Worm (Caenorhabditis elegans) whole organism, late embryonic: Measurements from ENCODE around the gene spi-1.
A peak's percentile ranks its signal among the peaks of the same experiment; 100 is the strongest.

ENCODE experiments used
- C08G9.2 ChIP-seq: sonication (generic microtip); optimal IDR thresholded peaks from 2 replicates; lab custom pipeline; 2016; ENCODE audit warnings: mild to moderate bottlenecking, missing genetic modification characterization, moderate library complexity, missing compliant biosample characterization
- C38D4.7 ChIP-seq: fragments of 200-800 bp; sonication (Bioruptor generic); optimal IDR thresholded peaks from 2 replicates; lab custom pipeline; 2018; ENCODE audit warnings: mild to moderate bottlenecking, missing genetic modification characterization, moderate library complexity, missing compliant biosample characterization
- F13H6.1 ChIP-seq: sonication (generic microtip); optimal IDR thresholded peaks from 2 replicates; lab custom pipeline; 2016; ENCODE audit warnings: missing genetic modification characterization, missing compliant biosample characterization
- K02D7.2 ChIP-seq: sonication (generic microtip); optimal IDR thresholded peaks from 2 replicates; lab custom pipeline; 2017; ENCODE audit warnings: mild to moderate bottlenecking, missing genetic modification characterization, missing compliant biosample characterization
- ceh-14 ChIP-seq: sonication (generic microtip); optimal IDR thresholded peaks from 2 replicates; lab custom pipeline; 2016; ENCODE audit warnings: missing genotype, missing genetic modification characterization, missing compliant biosample characterization
- ceh-18 ChIP-seq: sonication (generic microtip); optimal IDR thresholded peaks from 2 replicates; lab custom pipeline; 2016; ENCODE audit warnings: missing genetic modification characterization, missing compliant biosample characterization
- ceh-2 ChIP-seq: sonication (generic microtip); optimal IDR thresholded peaks from 2 replicates; lab custom pipeline; 2016; ENCODE audit warnings: missing genotype, missing genetic modification characterization, missing compliant biosample characterization
- ceh-24 ChIP-seq: sonication (generic microtip); optimal IDR thresholded peaks from 2 replicates; lab custom pipeline; 2016; ENCODE audit warnings: mild to moderate bottlenecking, missing genetic modification characterization, missing compliant biosample characterization
- ceh-30 ChIP-seq: fragments of 150-350 bp; optimal IDR thresholded peaks from 2 replicates; lab custom pipeline; 2014; ENCODE audit warnings: missing biosample characterization, missing genetic modification characterization
- ceh-31 ChIP-seq: sonication (generic microtip); optimal IDR thresholded peaks from 2 replicates; lab custom pipeline; 2016; ENCODE audit warnings: missing genetic modification characterization, missing compliant biosample characterization
- ceh-34 ChIP-seq: sonication (generic microtip); optimal IDR thresholded peaks from 2 replicates; lab custom pipeline; 2016; ENCODE audit warnings: mild to moderate bottlenecking, missing genetic modification characterization, missing compliant biosample characterization
- ceh-45 ChIP-seq: fragments of 200-800 bp; sonication (Bioruptor generic); IDR thresholded peaks from 2 replicates; pipeline ENCODE4 v1.3.6; 2022; ENCODE audit warnings: missing genetic modification reagents, missing genetic modification characterization, missing compliant biosample characterization
- ceh-6 ChIP-seq: fragments of 200-800 bp; sonication (Bioruptor generic); optimal IDR thresholded peaks from 2 replicates; lab custom pipeline; 2018; ENCODE audit warnings: mild to moderate bottlenecking, missing genetic modification characterization, missing compliant biosample characterization
- dmd-4 ChIP-seq: sonication (generic microtip); optimal IDR thresholded peaks from 2 replicates; lab custom pipeline; 2016; ENCODE audit warnings: borderline replicate concordance, missing genetic modification characterization, missing compliant biosample characterization
- elt-4 ChIP-seq: sonication (generic microtip); optimal IDR thresholded peaks from 2 replicates; lab custom pipeline; 2016; ENCODE audit warnings: missing genetic modification characterization, missing compliant biosample characterization
- ets-4 ChIP-seq: sonication (generic microtip); optimal IDR thresholded peaks from 2 replicates; lab custom pipeline; 2016; ENCODE audit warnings: missing genetic modification characterization, missing compliant biosample characterization
- eyg-1 ChIP-seq: sonication (generic microtip); optimal IDR thresholded peaks from 2 replicates; lab custom pipeline; 2016; ENCODE audit warnings: missing genotype, missing genetic modification characterization, missing compliant biosample characterization
- fax-1 ChIP-seq: sonication (generic microtip); optimal IDR thresholded peaks from 2 replicates; lab custom pipeline; 2016; ENCODE audit warnings: missing genotype, missing genetic modification characterization, missing compliant biosample characterization
- fkh-6 ChIP-seq: sonication (generic microtip); optimal IDR thresholded peaks from 2 replicates; lab custom pipeline; 2016; ENCODE audit warnings: missing genetic modification characterization, missing compliant biosample characterization
- gmeb-2 ChIP-seq: sonication (generic microtip); optimal IDR thresholded peaks from 2 replicates; lab custom pipeline; 2016; ENCODE audit warnings: missing genetic modification characterization, inconsistent platforms, missing compliant biosample characterization
- hlh-15 ChIP-seq: sonication (generic microtip); optimal IDR thresholded peaks from 2 replicates; lab custom pipeline; 2016; ENCODE audit warnings: missing genetic modification characterization, missing compliant biosample characterization
- hlh-30 ChIP-seq: sonication (generic microtip); optimal IDR thresholded peaks from 2 replicates; lab custom pipeline; 2017; ENCODE audit warnings: antibody characterized with exemption, missing genetic modification characterization, missing compliant biosample characterization; ENCODE audit not compliant: insufficient read depth
- hlh-6 ChIP-seq: sonication (generic microtip); optimal IDR thresholded peaks from 2 replicates; lab custom pipeline; 2016; ENCODE audit warnings: missing genotype, missing genetic modification characterization, missing compliant biosample characterization
- hlh-8 ChIP-seq: sonication (generic microtip); optimal IDR thresholded peaks from 2 replicates; lab custom pipeline; 2016; ENCODE audit warnings: missing genotype, missing genetic modification characterization, missing compliant biosample characterization
- lim-6 ChIP-seq: sonication (generic microtip); optimal IDR thresholded peaks from 2 replicates; lab custom pipeline; 2016; ENCODE audit warnings: missing genetic modification characterization, missing compliant biosample characterization
- lin-11 ChIP-seq: fragments of 200-800 bp; sonication (Bioruptor generic); optimal IDR thresholded peaks from 2 replicates; lab custom pipeline; 2018; ENCODE audit warnings: mild to moderate bottlenecking, missing genetic modification characterization, missing compliant biosample characterization
- madf-2 ChIP-seq: sonication (generic microtip); optimal IDR thresholded peaks from 2 replicates; lab custom pipeline; 2017; ENCODE audit warnings: missing genetic modification characterization, missing compliant biosample characterization
- nfya-1 ChIP-seq: sonication (generic microtip); optimal IDR thresholded peaks from 2 replicates; lab custom pipeline; 2017; ENCODE audit warnings: missing genetic modification characterization, mild to moderate bottlenecking, missing compliant biosample characterization, antibody characterized with exemption, moderate library complexity
- nhr-11 ChIP-seq: fragments of 150-350 bp; optimal IDR thresholded peaks from 2 replicates; lab custom pipeline; 2014; ENCODE audit warnings: missing biosample characterization, missing genetic modification characterization
- nhr-232 ChIP-seq: sonication (generic microtip); optimal IDR thresholded peaks from 2 replicates; lab custom pipeline; 2016; ENCODE audit warnings: missing genetic modification characterization, missing compliant biosample characterization
- odd-2 ChIP-seq: sonication (generic microtip); optimal IDR thresholded peaks from 2 replicates; lab custom pipeline; 2017; ENCODE audit warnings: antibody characterized with exemption, mild to moderate bottlenecking, missing genetic modification characterization, missing compliant biosample characterization
- pqm-1 ChIP-seq: sonication (generic microtip); optimal IDR thresholded peaks from 2 replicates; lab custom pipeline; 2016; ENCODE audit warnings: missing genetic modification characterization, missing compliant biosample characterization
- ref-2 ChIP-seq: sonication (generic microtip); optimal IDR thresholded peaks from 2 replicates; lab custom pipeline; 2016; ENCODE audit warnings: missing genetic modification characterization, missing compliant biosample characterization
- rnt-1 ChIP-seq: sonication (generic microtip); optimal IDR thresholded peaks from 2 replicates; lab custom pipeline; 2016; ENCODE audit warnings: missing genetic modification characterization, missing compliant biosample characterization
- syd-9 ChIP-seq: sonication (generic microtip); optimal IDR thresholded peaks from 2 replicates; lab custom pipeline; 2016; ENCODE audit warnings: mild to moderate bottlenecking, missing genetic modification characterization, moderate library complexity, missing compliant biosample characterization
- tbx-2 ChIP-seq: sonication (generic microtip); optimal IDR thresholded peaks from 2 replicates; lab custom pipeline; 2016; ENCODE audit warnings: missing genetic modification characterization, missing compliant biosample characterization
- tbx-7 ChIP-seq: sonication (generic microtip); optimal IDR thresholded peaks from 2 replicates; lab custom pipeline; 2016; ENCODE audit warnings: missing genotype, missing genetic modification characterization, missing compliant biosample characterization
- ttx-3 ChIP-seq: sonication (generic microtip); optimal IDR thresholded peaks from 2 replicates; lab custom pipeline; 2016; ENCODE audit warnings: missing genetic modification reagents, missing genetic modification characterization, missing compliant biosample characterization
- unc-3 ChIP-seq, 2 experiments: fragments of 200-800 bp in 1 of 2; sonication (Bioruptor generic) in 1 of 2; sonication (generic microtip) in 1 of 2; conservative IDR thresholded peaks in 1 of 2; optimal IDR thresholded peaks in 1 of 2; 2 replicates each; pipeline versions ENCODE4 v1.3.6 to Lab custom; 2016 to 2022; ENCODE audit warnings: missing compliant biosample characterization in 2 of 2, missing genetic modification characterization in 2 of 2, missing genetic modification reagents in 1 of 2
- unc-42 ChIP-seq: sonication (generic microtip); optimal IDR thresholded peaks from 2 replicates; lab custom pipeline; 2016; ENCODE audit warnings: missing genotype, missing genetic modification characterization, missing compliant biosample characterization
- unc-55 ChIP-seq: sonication (generic microtip); optimal IDR thresholded peaks from 2 replicates; lab custom pipeline; 2017; ENCODE audit warnings: missing biosample characterization, missing genetic modification reagents, missing genetic modification characterization
- zip-5 ChIP-seq: sonication (generic microtip); optimal IDR thresholded peaks from 2 replicates; lab custom pipeline; 2016; ENCODE audit warnings: missing genetic modification characterization, missing compliant biosample characterization
- ztf-16 ChIP-seq: sonication (generic microtip); optimal IDR thresholded peaks from 2 replicates; lab custom pipeline; 2017; ENCODE audit warnings: missing genetic modification characterization, missing compliant biosample characterization

The spi-1 gene

ce11 chrII:7465519-7465918 lies 30.5 kb upstream of the spi-1 start, which contains the start of gene sro-1:
Gene sro-1, minus strand, starts transcription at chrII:7465619.
- TF ChIP-seq rnt-1 (tag; lab: Kevin White, UChicago) (no peak), nhr-232 (tag; lab: Kevin White, UChicago) (no peak), pqm-1 (no peak), madf-2 (tag; lab: Kevin White, UChicago) (no peak), ceh-18 (tag; lab: Kevin White, UChicago) (no peak), zip-5 (tag; lab: Kevin White, UChicago) (no peak), syd-9 (tag; lab: Kevin White, UChicago) (no peak), ceh-31 (tag; lab: Kevin White, UChicago) (no peak), unc-55 (GFP tag; lab: Kevin White, UChicago) (no peak)

- TF ChIP-seq pqm-1 (no peak), unc-3 (GFP tag; conservative IDR thresholded peaks at IDR 0.05; lab: Robert Waterston, UW) (no peak), unc-3 (tag; optimal IDR thresholded peaks at IDR 0.05; lab: Kevin White, UChicago) (no peak), unc-42 (tag; lab: Kevin White, UChicago) (peak; percentile 64), fkh-6 (tag; lab: Kevin White, UChicago) (no peak), hlh-8 (tag; lab: Kevin White, UChicago) (no peak)
These were observed 26.7 kb upstream of the spi-1 start for ce11 chrII:7469318-7469717.

DNA sequence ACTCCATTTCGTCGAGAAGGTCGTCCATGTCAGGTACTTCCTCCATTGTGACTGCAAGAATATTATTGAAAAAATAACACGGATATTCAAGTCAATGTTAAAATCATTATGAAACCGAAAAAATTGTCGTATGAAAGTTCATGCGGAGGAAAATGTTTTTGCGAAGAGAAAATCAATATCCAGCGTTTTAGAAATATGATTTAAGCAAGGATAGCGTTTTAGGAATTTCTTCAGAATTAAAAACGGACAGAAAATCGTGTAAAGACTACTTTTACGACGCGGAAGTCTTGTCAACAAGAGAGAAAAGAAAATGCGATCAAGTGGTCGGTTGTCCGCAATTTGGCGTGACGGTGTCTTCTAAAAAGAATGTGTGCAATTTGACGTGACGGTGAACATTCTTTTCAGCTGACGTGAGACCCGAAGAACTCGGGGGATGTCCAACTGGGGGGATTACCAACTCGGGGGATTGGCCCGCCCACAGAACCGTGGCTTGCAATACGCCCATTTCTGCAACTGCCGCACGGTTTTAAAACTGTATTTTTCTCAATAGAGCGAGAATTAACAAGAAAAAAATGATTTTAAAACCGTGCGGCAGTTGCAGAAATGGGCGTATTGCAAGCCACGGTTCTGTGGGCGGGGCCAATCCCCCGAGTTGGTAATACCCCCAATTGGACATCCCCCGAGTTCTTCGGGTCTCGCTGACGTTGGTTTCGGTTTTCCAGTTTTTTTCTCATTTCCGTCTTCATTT lies 17.4 kb upstream of the spi-1 start, which contains the start of the genes aka-1 and ubc-6:
TSS of gene aka-1 (minus strand) at position 51 of the 748 bp plus-strand sequence.
TSS of gene ubc-6 (plus strand) at position 701 of the 748 bp plus-strand sequence.
- TF ChIP-seq eyg-1 (tag; lab: Kevin White, UChicago) = no peak
- peak; percentile 84 for TF ChIP-seq ref-2
- peak; percentile 54 for TF ChIP-seq ceh-2 (tag; lab: Kevin White, UChicago)
- no peak for TF ChIP-seq K02D7.2 (tag; lab: Kevin White, UChicago)
- peak; percentile 68 for TF ChIP-seq C08G9.2
- TF ChIP-seq ceh-30 (tag; lab: Kevin White, UChicago) = no peak
- no peak for TF ChIP-seq C38D4.7 (GFP tag; lab: Kevin White, UChicago)
- peak; percentile 72 for TF ChIP-seq fax-1 (tag; lab: Kevin White, UChicago)
- peak; percentile 42 for TF ChIP-seq pqm-1
- peak; percentile 23 for TF ChIP-seq ceh-6 (GFP tag; lab: Kevin White, UChicago)
- peak; percentile 31 for TF ChIP-seq zip-5 (tag; lab: Kevin White, UChicago)
- peak; percentile 38 for TF ChIP-seq madf-2 (tag; lab: Kevin White, UChicago)
- peak; percentile 64 for TF ChIP-seq nfya-1
- no peak for TF ChIP-seq elt-4 (tag; lab: Kevin White, UChicago)
- TF ChIP-seq ceh-34 = peak; percentile 70
- peak; percentile 63 for TF ChIP-seq dmd-4
- TF ChIP-seq gmeb-2 (tag; lab: Kevin White, UChicago) = peak; percentile 13
- peak; percentile 72 for TF ChIP-seq ceh-14
- peak; percentile 49 for TF ChIP-seq ets-4 (tag; lab: Kevin White, UChicago)
- no peak for TF ChIP-seq lin-11 (tag; lab: Kevin White, UChicago)
- TF ChIP-seq ceh-18 (tag; lab: Kevin White, UChicago) = peak; percentile 75
- TF ChIP-seq ttx-3 = no peak
- peak; percentile 18 for TF ChIP-seq ztf-16 (tag; lab: Kevin White, UChicago)
- TF ChIP-seq hlh-30 (tag; lab: Kevin White, UChicago) = peak; percentile 69
- TF ChIP-seq nhr-11 = no peak
- TF ChIP-seq odd-2 = no peak
- TF ChIP-seq hlh-15 = no peak
- peak; percentile 44; the same call in 1 of the 2 replicates for TF ChIP-seq ceh-45
- TF ChIP-seq hlh-8 (tag; lab: Kevin White, UChicago) = peak; percentile 53
- TF ChIP-seq tbx-2 = peak; percentile 90
- TF ChIP-seq unc-3 (GFP tag; conservative IDR thresholded peaks at IDR 0.05; lab: Robert Waterston, UW) = 0 out of 2 replicates have a peak, but pooled peaks have one; percentile 17
- TF ChIP-seq unc-3 (tag; optimal IDR thresholded peaks at IDR 0.05; lab: Kevin White, UChicago) = no peak
- peak; percentile 1 for TF ChIP-seq unc-55 (GFP tag; lab: Kevin White, UChicago)
- peak; percentile 67 for TF ChIP-seq hlh-6 (tag; lab: Kevin White, UChicago)
- peak; percentile 78 for TF ChIP-seq unc-42 (tag; lab: Kevin White, UChicago)
- TF ChIP-seq tbx-7 (tag; lab: Kevin White, UChicago) = peak; percentile 55
- TF ChIP-seq rnt-1 (tag; lab: Kevin White, UChicago) = peak; percentile 86
- peak; percentile 55 for TF ChIP-seq F13H6.1
- peak; percentile 93 for TF ChIP-seq ceh-31 (tag; lab: Kevin White, UChicago)
- no peak for TF ChIP-seq ceh-24 (tag; lab: Kevin White, UChicago)
- peak; percentile 64 for TF ChIP-seq lim-6 (tag; lab: Kevin White, UChicago)
